Worm (Caenorhabditis elegans) whole organism, L2 larva: ENCODE results near the gene hrg-2.

Source experiments
- R02D3.7 ChIP-seq: fragments of 150-350 bp; optimal IDR thresholded peaks from 2 replicates; lab custom pipeline; 2014; ENCODE audit warnings: missing biosample characterization, missing genetic modification characterization
- mdl-1 ChIP-seq, 2 experiments: fragments of 150-350 bp in 1 of 2; sonication (generic microtip) in 1 of 2; optimal IDR thresholded peaks; 2 replicates each; lab custom pipeline; 2017; ENCODE audit warnings: missing biosample characterization in 2 of 2, missing genetic modification characterization in 2 of 2
- snpc-4 ChIP-seq: fragments of 150-350 bp; optimal IDR thresholded peaks from 2 replicates; lab custom pipeline; 2014; ENCODE audit warnings: missing biosample characterization, missing genetic modification characterization

- TF ChIP-seq snpc-4 (tag; lab: Kevin White, UChicago) = no peak
- no peak for TF ChIP-seq R02D3.7
- no peak for TF ChIP-seq mdl-1 (tag; optimal IDR thresholded peaks at IDR 0.05; lab: Kevin White, UChicago)
Measured at ce11 chrV:12417277-12417676, 7.0 kb upstream of the hrg-2 start, which contains the start of gene cdr-3.
